Worm (Caenorhabditis elegans) whole organism, L3 larva: ENCODE results near the gene nhr-108.

Experiments
- R02D3.7 ChIP-seq: fragments of 150-350 bp; optimal IDR thresholded peaks from 2 replicates; lab custom pipeline; 2014; ENCODE audit warnings: missing biosample characterization, missing genetic modification characterization
- ZK546.5 ChIP-seq: sonication (generic microtip); optimal IDR thresholded peaks from 2 replicates; lab custom pipeline; 2017; ENCODE audit warnings: missing biosample characterization, missing genetic modification characterization
- aly-2 ChIP-seq: fragments of 150-350 bp; optimal IDR thresholded peaks from 2 replicates; lab custom pipeline; 2014; ENCODE audit warnings: missing biosample characterization, missing genetic modification characterization
- ama-1 ChIP-seq: fragments of 150-350 bp; optimal IDR thresholded peaks from 2 replicates; lab custom pipeline; 2018
- ceh-28 ChIP-seq: fragments of 150-350 bp; optimal IDR thresholded peaks from 2 replicates; lab custom pipeline; 2014; ENCODE audit warnings: missing biosample characterization, missing genetic modification reagents, missing genetic modification characterization
- ceh-9 ChIP-seq: sonication (generic microtip); optimal IDR thresholded peaks from 2 replicates; lab custom pipeline; 2018; ENCODE audit warnings: missing biosample characterization, missing genetic modification characterization
- daf-12 ChIP-seq: fragments of 150-350 bp; optimal IDR thresholded peaks from 2 replicates; lab custom pipeline; 2014; ENCODE audit warnings: missing biosample characterization, missing genetic modification reagents, missing genetic modification characterization
- egl-27 ChIP-seq: sonication (generic microtip); optimal IDR thresholded peaks from 4 replicates; lab custom pipeline; 2017; ENCODE audit warnings: missing biosample characterization, missing genetic modification reagents, missing genetic modification characterization
- elt-1 ChIP-seq: fragments of 150-350 bp; optimal IDR thresholded peaks from 2 replicates; lab custom pipeline; 2014; ENCODE audit warnings: missing biosample characterization, missing genetic modification characterization
- elt-2 ChIP-seq: sonication (generic microtip); optimal IDR thresholded peaks from 2 replicates; lab custom pipeline; 2016; ENCODE audit warnings: missing genetic modification reagents, mild to moderate bottlenecking, missing genetic modification characterization, missing compliant biosample characterization
- elt-3 ChIP-seq, 3 experiments: fragments of 150-350 bp in 1 of 3; sonication (generic microtip) in 2 of 3; optimal IDR thresholded peaks; 2 replicates in 2 of 3; 4 replicates in 1 of 3; lab custom pipeline; 2014 to 2017; ENCODE audit warnings: missing biosample characterization in 3 of 3, missing genetic modification characterization in 3 of 3
- eor-1 ChIP-seq, 2 experiments: fragments of 150-350 bp; optimal IDR thresholded peaks; 2 replicates each; lab custom pipeline; 2014 to 2018; ENCODE audit warnings: missing biosample characterization in 2 of 2, missing genetic modification characterization in 2 of 2
- fkh-10 ChIP-seq: sonication (generic microtip); optimal IDR thresholded peaks from 2 replicates; lab custom pipeline; 2017; ENCODE audit warnings: missing biosample characterization, missing genetic modification reagents, missing genetic modification characterization
- hmg-11 ChIP-seq: sonication (generic microtip); optimal IDR thresholded peaks from 2 replicates; lab custom pipeline; 2016; ENCODE audit warnings: missing genetic modification characterization, missing compliant biosample characterization
- jun-1 ChIP-seq: fragments of 150-350 bp; optimal IDR thresholded peaks from 2 replicates; lab custom pipeline; 2014; ENCODE audit warnings: missing biosample characterization, missing genetic modification reagents, missing genetic modification characterization
- lin-15B ChIP-seq: fragments of 150-350 bp; optimal IDR thresholded peaks from 2 replicates; lab custom pipeline; 2014; ENCODE audit warnings: missing biosample characterization, missing genetic modification characterization
- lin-39 ChIP-seq: fragments of 150-350 bp; optimal IDR thresholded peaks from 2 replicates; lab custom pipeline; 2018; ENCODE audit warnings: missing biosample characterization, missing genetic modification reagents, missing genetic modification characterization
- lsy-12 ChIP-seq: sonication (generic microtip); optimal IDR thresholded peaks from 2 replicates; lab custom pipeline; 2016; ENCODE audit warnings: mild to moderate bottlenecking, missing genetic modification characterization, missing compliant biosample characterization
- mdl-1 ChIP-seq: fragments of 150-350 bp; optimal IDR thresholded peaks from 2 replicates; lab custom pipeline; 2014; ENCODE audit warnings: missing biosample characterization, missing genetic modification characterization
- nfya-1 ChIP-seq: sonication (generic microtip); optimal IDR thresholded peaks from 2 replicates; lab custom pipeline; 2017; ENCODE audit warnings: missing genetic modification characterization, mild to moderate bottlenecking, missing compliant biosample characterization, antibody characterized with exemption, moderate library complexity; ENCODE audit not compliant: insufficient read depth
- nhr-11 ChIP-seq: fragments of 150-350 bp; optimal IDR thresholded peaks from 2 replicates; lab custom pipeline; 2014; ENCODE audit warnings: missing biosample characterization, missing genetic modification characterization
- nhr-12 ChIP-seq: fragments of 150-350 bp; optimal IDR thresholded peaks from 2 replicates; lab custom pipeline; 2014; ENCODE audit warnings: missing biosample characterization, missing genetic modification characterization
- nhr-23 ChIP-seq: fragments of 150-350 bp; optimal IDR thresholded peaks from 2 replicates; lab custom pipeline; 2014; ENCODE audit warnings: missing biosample characterization, missing genetic modification reagents, missing genetic modification characterization
- nhr-25 ChIP-seq: sonication (generic microtip); optimal IDR thresholded peaks from 2 replicates; lab custom pipeline; 2017; ENCODE audit warnings: missing biosample characterization, missing genetic modification characterization
- nhr-43 ChIP-seq: sonication (generic microtip); optimal IDR thresholded peaks from 2 replicates; lab custom pipeline; 2016; ENCODE audit warnings: mild to moderate bottlenecking, missing genetic modification characterization, missing compliant biosample characterization; ENCODE audit not compliant: poor library complexity, severe bottlenecking
- nhr-67 ChIP-seq: fragments of 150-350 bp; optimal IDR thresholded peaks from 2 replicates; lab custom pipeline; 2014; ENCODE audit warnings: missing biosample characterization, missing genetic modification characterization
- nhr-76 ChIP-seq: fragments of 150-350 bp; sonication (generic microtip); optimal IDR thresholded peaks from 5 replicates; lab custom pipeline; 2014; ENCODE audit warnings: missing biosample characterization, missing genetic modification characterization
- nhr-77 ChIP-seq: fragments of 150-350 bp; optimal IDR thresholded peaks from 2 replicates; lab custom pipeline; 2014; ENCODE audit warnings: missing biosample characterization, missing genetic modification characterization
- pha-4 ChIP-seq: fragments of 150-350 bp; optimal IDR thresholded peaks from 2 replicates; lab custom pipeline; 2014; ENCODE audit warnings: missing biosample characterization, missing genetic modification reagents, missing genetic modification characterization
- pqm-1 ChIP-seq: fragments of 150-350 bp; optimal IDR thresholded peaks from 2 replicates; lab custom pipeline; 2017; ENCODE audit warnings: missing biosample characterization, missing genetic modification characterization, inconsistent platforms
- skn-1 ChIP-seq: fragments of 150-350 bp; optimal IDR thresholded peaks from 2 replicates; lab custom pipeline; 2014; ENCODE audit warnings: missing biosample characterization, missing genetic modification characterization
- unc-39 ChIP-seq: sonication (generic microtip); optimal IDR thresholded peaks from 4 replicates; lab custom pipeline; 2017; ENCODE audit warnings: missing biosample characterization, missing genetic modification characterization
- unc-62 ChIP-seq: fragments of 150-350 bp; sonication (generic microtip); optimal IDR thresholded peaks from 4 replicates; lab custom pipeline; 2014; ENCODE audit warnings: missing biosample characterization, missing genetic modification reagents, missing genetic modification characterization
- ztf-11 ChIP-seq: fragments of 150-350 bp; optimal IDR thresholded peaks from 2 replicates; lab custom pipeline; 2014; ENCODE audit warnings: missing biosample characterization, missing genetic modification characterization
- ztf-4 ChIP-seq: fragments of 150-350 bp; optimal IDR thresholded peaks from 2 replicates; lab custom pipeline; 2014; ENCODE audit warnings: missing biosample characterization, missing genetic modification characterization

Gene nhr-108

ce11 chrV:15884698-15885097 lies 39.6 kb downstream of the nhr-108 start, which contains the start of gene oac-42:
TSS of gene oac-42 (minus strand) at chrV:15884798.
- no peak for TF ChIP-seq skn-1 (tag; lab: Kevin White, UChicago)
- no peak for TF ChIP-seq nhr-11 (tag; lab: Kevin White, UChicago)

- TF ChIP-seq egl-27 (tag; lab: Kevin White, UChicago): peak; percentile 63
- no peak for TF ChIP-seq nhr-77 (tag; lab: Kevin White, UChicago)
- TF ChIP-seq ztf-11 (tag; lab: Kevin White, UChicago): no peak
- no peak for TF ChIP-seq elt-1 (tag; lab: Kevin White, UChicago)
- peak; percentile 76 for TF ChIP-seq elt-2 (tag; lab: Kevin White, UChicago)
- TF ChIP-seq pha-4 (tag; lab: Kevin White, UChicago): peak; percentile 84
- no peak for TF ChIP-seq fkh-10
- peak; percentile 69 for TF ChIP-seq jun-1
- no peak for TF ChIP-seq eor-1 (tag; optimal IDR thresholded peaks at IDR 0.05; lab: Kevin White, UChicago)
- no peak for TF ChIP-seq ZK546.5
- peak in 1 of 3 experiments; percentile 8 for TF ChIP-seq elt-3 (tag; optimal IDR thresholded peaks at IDR 0.05; lab: Kevin White, UChicago)
- peak; percentile 68 for TF ChIP-seq ceh-28 (tag; lab: Kevin White, UChicago)
- TF ChIP-seq nhr-12 (tag; lab: Kevin White, UChicago): no peak
- no peak for TF ChIP-seq ztf-4 (tag; lab: Kevin White, UChicago)
- peak; percentile 15 for TF ChIP-seq lin-15B (tag; lab: Kevin White, UChicago)
- TF ChIP-seq ceh-9 (tag; lab: Kevin White, UChicago): no peak
- peak; percentile 62 for TF ChIP-seq pqm-1 (tag; lab: Kevin White, UChicago)
- TF ChIP-seq nhr-25 (tag; lab: Kevin White, UChicago): peak; percentile 36
- TF ChIP-seq hmg-11: peak; percentile 34
- TF ChIP-seq aly-2 (tag; lab: Kevin White, UChicago): no peak
- TF ChIP-seq nfya-1 (tag; lab: Kevin White, UChicago): peak; percentile 18
- no peak for TF ChIP-seq mdl-1 (tag; lab: Kevin White, UChicago)
- TF ChIP-seq skn-1 (tag; lab: Kevin White, UChicago): peak; percentile 97
- TF ChIP-seq, all 47 proteins: peak for 12
These were observed 43.6 kb downstream of the nhr-108 start for ce11 chrV:15880705-15881104.

- no peak for TF ChIP-seq ZK546.5
- TF ChIP-seq unc-62: no peak
- no peak for TF ChIP-seq lin-15B (tag; lab: Kevin White, UChicago)
- TF ChIP-seq ama-1 (lab: Kevin White, UChicago): no peak
- peak; percentile 52 for TF ChIP-seq elt-2 (tag; lab: Kevin White, UChicago)
- peak; percentile 26 for TF ChIP-seq pha-4 (tag; lab: Kevin White, UChicago)
- TF ChIP-seq daf-12 (tag; lab: Kevin White, UChicago): no peak
- TF ChIP-seq lsy-12: no peak
- TF ChIP-seq nhr-43: no peak
- peak; percentile 66 for TF ChIP-seq pqm-1 (tag; lab: Kevin White, UChicago)
- no peak for TF ChIP-seq fkh-10
- TF ChIP-seq, all 47 proteins: peak for 3
These were observed 44.2 kb downstream of the nhr-108 start for ce11 chrV:15880033-15880432.

ce11 chrV:15879508-15879907 lies 44.8 kb downstream of the nhr-108 start, which contains the start of gene nhr-84:
TSS of gene nhr-84 (minus strand) at chrV:15879608.
- TF ChIP-seq skn-1 (tag; lab: Kevin White, UChicago) (no peak), eor-1 (tag; optimal IDR thresholded peaks at IDR 0.05; lab: Kevin White, UChicago) (no peak), jun-1 (no peak), nhr-25 (tag; lab: Kevin White, UChicago) (no peak), pha-4 (tag; lab: Kevin White, UChicago) (no peak), unc-39 (tag; lab: Kevin White, UChicago) (no peak), hmg-11 (no peak), egl-27 (tag; lab: Kevin White, UChicago) (no peak), nhr-76 (tag; lab: Kevin White, UChicago) (no peak), lin-39 (no peak), nhr-43 (no peak), nhr-67 (tag; lab: Kevin White, UChicago) (no peak), elt-1 (tag; lab: Kevin White, UChicago) (no peak), nhr-23 (tag; lab: Kevin White, UChicago) (no peak), R02D3.7 (tag; lab: Kevin White, UChicago) (no peak)
